Worm (Caenorhabditis elegans) whole organism, dauer: Measurements from ENCODE around the gene unc-2.

Source experiments
- unc-62 ChIP-seq: sonication (generic microtip); optimal IDR thresholded peaks from 2 replicates; lab custom pipeline; 2017; ENCODE audit warnings: missing biosample characterization, missing genetic modification reagents, missing genetic modification characterization

unc-2 gene

DNA sequence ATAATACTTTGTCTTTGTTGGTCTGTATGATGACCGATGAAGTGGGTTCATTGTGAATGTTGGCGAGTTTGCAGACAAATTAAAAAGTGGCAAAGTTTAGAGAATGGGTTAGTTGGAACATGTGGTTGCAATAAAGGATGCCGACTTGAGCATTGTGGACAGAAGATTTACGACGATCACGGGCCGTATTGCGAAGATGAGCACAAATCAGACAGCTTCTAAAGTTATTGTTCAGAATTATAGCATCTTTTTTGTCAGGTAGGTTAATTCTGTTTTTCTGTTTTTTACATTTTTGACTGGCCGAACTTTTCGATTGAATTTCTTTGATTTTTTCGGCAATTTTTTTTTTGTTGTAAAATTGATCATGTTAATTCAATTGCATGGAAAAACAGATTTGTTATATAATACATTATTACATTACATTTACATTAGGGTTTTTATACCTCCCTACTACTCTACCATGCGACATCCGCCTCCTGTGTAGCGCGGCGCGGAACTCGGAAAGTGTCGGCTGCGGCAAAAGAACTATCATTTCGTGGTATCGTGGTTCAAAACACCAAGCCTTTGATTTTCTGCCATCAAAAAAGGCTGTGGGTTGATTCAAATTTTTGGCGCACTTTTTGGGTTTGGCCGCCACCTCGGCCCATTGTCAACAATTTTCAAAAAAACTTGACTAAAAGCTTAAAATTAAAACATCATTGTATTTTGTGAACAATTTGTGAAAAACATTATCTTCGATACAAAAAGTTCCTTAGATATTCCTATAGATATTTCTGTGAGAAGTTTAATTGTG, at the start of gene unc-2:
unc-2 (minus strand) TSS at position 51 of the 793 bp plus-strand sequence.
- TF ChIP-seq unc-62 = no peak

DNA sequence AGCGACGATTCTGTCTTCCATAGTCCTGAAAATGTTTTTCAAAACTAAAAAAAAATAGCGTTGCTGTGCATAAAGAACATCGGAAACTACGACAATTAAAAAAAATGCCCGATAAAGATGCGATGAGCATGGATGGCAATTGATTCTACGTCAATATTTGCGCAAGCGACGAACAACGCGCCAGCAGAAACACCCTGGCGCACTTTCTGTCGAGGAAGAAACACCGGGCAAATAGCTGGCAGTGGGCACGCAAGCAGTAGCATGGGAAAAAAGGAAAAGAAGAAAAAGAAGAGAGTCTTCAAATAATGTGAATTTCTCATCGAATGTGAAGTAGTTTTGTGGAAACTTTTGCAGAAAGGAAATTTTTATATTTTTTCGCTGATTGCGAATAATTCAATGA, 46.3 kb upstream of the unc-2 start, which contains the start of gene C14A11.9:
C14A11.9 (minus strand) TSS at position 27 of the 400 bp plus-strand sequence.
- TF ChIP-seq unc-62 = no peak

DNA sequence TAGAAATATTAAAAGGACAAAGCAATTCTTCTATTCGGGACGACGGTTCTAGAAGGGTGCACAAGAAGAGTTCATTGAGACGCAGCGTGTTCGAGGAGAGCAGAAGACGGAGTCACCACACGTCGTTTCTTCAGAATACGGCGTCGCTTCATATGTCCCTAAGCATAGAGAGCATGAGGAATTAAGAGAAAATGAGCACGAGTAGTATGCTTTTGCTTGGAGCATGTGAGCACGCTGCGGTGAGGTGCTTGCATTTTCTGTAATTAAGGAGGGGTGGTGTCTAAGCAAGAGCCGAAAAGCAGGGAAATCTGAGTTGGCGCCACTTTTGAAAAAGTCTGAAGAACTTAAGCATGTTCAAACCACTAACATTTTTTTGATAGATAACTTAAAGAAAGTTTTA, 44.1 kb upstream of the unc-2 start, which contains the start of gene C14A11.5:
C14A11.5 (minus strand) TSS at position 139 of the 400 bp plus-strand sequence.
- no peak for TF ChIP-seq unc-62

DNA sequence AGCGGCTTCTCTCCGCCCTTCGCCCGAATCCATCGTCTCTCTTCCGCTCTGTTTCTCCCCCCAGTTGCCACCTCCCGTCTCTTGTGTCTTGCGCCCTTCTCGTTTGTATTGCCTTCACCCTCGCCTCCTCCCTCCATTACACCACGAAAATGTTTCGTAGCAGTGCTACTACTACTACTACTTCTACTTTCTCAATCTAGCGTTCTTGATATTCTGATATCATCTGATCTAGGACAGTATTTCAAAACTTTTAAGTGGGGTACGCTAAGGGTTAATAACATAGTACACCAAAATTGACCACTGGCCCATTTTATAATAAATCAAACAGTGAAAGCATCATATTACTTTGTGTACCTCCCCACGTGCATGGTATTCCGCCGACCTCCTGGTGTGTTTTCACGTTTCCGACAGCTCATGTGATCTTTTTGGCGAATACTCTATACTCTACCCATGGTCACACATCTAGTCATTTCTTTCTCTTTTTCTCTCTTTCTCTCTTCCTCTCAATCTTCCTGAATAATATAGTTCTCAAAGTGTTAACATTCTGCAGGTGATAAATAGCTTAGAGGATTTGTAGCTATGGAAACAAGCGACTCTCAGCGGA, 39.3 kb upstream of the unc-2 start, which contains the start of gene C14A11.2:
C14A11.2 (plus strand) TSS at position 551 of the 604 bp plus-strand sequence.
- no peak for TF ChIP-seq unc-62

DNA sequence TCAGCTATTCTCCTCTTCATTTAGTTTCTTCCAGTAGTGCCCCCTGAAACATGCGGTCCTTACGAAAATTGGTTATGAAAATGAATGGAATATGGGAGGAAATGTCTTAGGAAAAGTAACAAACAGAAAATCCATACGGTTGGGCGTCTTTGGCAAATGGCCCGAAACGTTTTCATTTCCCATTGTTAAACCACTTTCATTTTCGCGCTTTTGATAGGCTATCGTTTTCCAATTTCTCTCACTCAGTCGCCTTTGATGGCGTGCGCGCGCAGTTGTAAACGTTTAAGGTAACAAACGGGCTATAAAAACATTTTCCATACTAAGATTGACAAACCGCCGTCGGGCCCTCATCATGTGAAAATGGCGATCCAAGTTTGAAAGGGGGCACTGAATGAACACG, 31.7 kb upstream of the unc-2 start:
- TF ChIP-seq unc-62 = no peak

DNA sequence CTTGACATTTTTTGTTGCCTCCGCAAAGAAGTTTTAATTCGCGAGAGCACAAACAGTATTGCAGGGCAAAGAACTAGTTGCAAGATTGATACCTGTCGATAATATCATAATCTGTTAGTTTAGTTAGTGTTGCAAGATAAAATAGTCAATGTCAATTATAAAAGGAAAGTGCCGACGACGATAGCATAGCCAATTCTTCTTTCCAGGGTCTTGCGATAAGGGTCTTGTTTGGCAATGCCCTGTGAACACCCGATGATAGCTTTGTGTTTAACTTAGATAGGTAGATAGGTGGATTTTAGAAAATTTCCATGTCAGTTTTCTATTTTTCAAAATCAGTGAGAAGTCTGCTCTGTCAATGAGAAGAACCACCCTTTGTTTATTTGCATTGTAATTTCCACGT, 31.0 kb upstream of the unc-2 start:
- no peak for TF ChIP-seq unc-62

DNA sequence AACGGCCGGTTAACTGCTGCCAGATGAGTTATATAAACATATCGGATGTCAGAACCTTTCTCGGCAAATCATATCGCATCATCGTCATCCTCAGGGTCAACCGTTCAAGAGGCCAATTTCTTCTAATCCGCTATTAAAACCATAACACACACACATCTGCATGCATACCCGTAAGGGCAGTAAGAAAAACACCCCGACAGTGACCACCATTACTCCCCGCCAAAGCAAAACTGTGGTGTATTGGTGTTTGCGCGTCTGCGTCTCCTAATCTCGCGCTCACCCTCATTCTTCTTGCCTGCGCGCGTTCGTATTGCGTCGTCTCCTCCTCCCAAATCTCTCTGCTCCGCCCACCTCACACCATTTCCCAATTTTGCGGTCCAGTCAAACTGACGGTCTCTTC, 30.2 kb upstream of the unc-2 start:
- TF ChIP-seq unc-62 = no peak

DNA sequence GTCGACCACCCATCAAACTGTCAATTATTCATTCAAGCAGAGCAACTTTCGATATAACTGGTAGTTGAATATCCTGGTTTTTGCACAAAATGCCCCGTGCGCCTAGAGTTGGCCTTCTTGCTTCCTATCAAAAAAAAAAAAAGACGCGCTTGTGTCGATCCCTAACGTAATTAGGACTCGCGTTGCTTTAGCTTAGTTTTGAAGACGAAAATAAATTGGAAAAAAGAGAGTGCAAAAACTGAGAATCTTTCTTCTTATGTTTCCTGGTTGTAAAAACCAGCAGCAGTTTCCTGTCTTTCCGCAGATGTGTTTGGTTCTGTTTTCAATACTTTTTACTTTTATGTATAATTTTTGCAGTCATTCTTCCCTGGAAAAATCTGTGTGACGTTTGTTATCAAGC, 14.6 kb upstream of the unc-2 start:
- no peak for TF ChIP-seq unc-62

DNA sequence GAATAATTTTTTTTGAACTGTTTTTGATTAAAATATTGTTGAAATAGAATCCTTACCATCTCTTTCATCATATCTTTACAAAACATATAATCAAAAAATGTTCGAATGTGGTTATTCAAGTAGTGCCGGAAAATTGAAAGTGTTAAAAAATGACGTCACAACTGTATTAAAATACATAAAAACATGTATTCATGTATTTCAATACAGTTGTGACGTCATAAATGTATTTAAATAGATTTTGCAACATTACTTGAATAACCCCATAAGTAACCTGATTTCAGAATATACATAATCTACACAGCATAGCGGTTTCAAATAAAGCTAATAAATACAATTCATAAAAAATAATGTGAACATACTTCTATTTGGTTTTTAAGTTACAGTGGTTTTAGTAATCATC, 13.6 kb upstream of the unc-2 start:
- no peak for TF ChIP-seq unc-62

DNA sequence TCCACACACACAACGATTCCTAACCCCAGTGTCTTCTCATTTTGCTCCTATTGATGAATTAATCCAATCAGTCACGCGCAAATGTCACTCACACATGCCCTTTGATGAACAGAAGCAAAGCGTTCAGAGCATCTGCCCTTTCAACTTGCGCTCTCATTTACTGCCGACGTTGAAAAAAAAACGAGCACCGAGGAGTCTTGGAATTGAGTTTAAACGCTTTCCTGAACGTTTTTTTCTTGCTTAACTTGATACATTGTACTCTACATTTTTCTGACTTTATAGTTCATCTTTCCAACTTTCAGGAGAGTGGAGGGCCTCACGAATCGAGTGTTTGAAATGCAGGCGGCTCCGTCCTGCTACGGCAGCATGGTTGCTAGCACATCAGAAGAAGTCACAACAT, 8.4 kb upstream of the unc-2 start, which contains the start of gene cgef-1:
cgef-1 (plus strand) TSS at position 301 of the 400 bp plus-strand sequence.
- TF ChIP-seq unc-62 = no peak

DNA sequence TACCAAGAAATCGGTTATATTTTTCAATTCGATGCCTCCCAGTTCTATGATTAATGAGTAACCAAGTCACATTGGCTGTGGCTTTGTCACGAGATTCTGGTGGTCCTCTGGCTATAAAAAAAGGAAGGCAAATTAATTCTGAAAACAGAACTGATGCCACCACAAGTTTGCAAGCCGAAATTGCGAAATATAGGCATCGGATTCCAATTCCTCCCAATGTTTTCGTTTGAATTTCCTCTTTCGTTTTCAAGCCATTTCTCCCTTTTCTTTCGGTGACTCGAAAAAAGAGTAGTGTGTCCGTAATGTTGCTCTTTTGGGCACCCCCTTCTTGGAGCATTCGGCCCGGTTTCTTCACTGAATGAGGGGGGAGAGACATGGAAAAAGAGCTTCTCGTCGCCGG, 6.4 kb upstream of the unc-2 start, which contains the start of gene F55F1.2:
F55F1.2 (minus strand) TSS at position 376 of the 400 bp plus-strand sequence.
- TF ChIP-seq unc-62 = no peak

DNA sequence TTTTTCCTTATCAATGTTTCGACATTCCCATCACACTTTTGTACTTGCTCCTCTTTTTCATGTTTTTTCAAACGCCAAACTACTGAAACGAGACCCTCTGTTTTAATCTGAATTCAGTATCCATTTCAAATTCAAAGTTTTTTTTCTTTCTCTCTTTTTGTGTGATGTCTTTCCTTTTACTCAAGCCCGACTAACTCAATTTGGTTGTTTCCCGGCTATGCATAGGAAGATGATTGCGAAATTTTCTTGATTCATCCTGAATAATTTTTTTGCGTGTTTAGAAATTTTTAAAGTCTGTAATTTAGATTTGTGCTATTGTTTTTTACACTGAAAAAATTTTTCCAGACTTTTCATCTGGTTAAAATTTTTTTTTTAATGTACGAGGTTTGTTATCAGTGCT, 952 bp upstream of the unc-2 start:
- TF ChIP-seq unc-62 = no peak

DNA sequence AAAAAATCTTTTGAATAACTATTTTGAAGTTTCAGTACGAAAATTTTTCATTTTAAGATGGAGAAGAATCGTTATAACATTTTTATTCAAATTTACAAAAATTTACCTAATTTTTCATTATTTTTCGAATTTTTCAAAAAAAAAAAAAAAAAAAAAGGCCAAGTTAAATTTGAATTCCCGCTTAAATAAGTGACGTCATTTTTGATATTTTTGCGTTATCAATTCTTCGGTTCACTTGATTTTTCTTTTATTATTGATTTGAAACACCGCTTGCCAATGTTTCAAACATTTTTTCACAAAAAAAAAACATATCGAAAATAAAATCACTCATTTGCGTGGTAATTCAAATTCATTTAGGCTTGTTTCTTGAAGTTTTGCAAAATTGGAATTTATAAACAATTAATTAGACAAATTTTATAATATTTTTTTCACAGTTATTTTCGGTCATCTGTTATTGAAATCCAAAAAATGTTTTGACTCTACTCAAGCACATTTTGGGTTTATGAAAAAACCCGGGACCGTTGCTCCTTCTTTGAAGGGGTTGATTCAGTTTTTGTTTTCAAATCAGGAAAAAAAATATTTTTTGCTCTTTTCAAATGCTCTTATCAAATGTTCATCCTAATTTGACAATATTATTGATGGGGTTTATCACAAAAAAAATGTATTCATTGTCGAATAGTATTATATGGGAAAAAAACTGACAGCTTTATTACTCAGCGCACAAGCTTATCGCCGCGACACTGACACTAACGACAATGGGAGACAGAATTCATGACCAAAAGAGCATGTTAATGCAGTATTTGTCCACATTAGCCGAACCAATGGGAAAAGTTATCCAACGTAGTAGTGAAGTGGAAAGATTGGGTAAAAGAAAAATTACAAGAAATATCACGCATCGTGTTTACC, 9.0 kb downstream of the unc-2 start:
- no peak for TF ChIP-seq unc-62

DNA sequence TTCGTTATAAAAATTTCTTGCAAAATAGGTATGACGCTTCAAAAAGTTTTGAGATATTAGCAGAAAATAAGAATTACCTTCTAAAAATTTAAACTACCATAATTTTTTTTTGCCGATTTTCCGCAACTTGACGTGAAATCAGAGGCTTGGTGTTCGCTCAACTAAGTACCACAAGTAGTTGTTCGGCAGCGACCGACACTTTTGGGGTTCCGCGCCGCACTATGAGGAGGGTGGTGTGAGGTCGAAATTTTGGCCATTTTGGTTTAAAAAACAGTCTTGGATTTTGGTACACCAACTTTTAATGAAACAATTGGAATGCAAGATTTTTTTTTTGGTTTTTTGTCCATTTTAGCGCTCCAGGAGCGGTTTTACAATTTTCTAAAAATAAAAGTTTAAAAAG, 10.5 kb downstream of the unc-2 start:
- TF ChIP-seq unc-62 = no peak

DNA sequence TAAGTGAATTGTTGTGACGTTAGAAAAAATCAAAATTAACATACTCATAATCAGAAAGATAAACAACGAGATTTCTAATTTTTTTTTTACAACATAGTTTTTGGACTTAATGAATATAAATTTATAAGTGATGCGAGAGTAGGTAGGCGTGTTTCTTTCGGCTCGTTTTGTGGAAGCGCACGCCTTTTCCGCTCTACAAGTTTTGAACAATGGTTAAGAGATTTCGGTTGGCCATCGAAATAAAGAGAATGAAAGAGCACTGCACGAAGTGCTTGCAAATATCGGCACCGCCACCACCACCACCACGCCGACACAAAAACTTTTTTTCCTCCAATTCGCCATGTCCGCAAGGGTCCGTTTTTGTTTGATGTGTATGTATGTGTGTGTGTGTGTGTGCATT, 14.4 kb downstream of the unc-2 start:
- TF ChIP-seq unc-62 = no peak

DNA sequence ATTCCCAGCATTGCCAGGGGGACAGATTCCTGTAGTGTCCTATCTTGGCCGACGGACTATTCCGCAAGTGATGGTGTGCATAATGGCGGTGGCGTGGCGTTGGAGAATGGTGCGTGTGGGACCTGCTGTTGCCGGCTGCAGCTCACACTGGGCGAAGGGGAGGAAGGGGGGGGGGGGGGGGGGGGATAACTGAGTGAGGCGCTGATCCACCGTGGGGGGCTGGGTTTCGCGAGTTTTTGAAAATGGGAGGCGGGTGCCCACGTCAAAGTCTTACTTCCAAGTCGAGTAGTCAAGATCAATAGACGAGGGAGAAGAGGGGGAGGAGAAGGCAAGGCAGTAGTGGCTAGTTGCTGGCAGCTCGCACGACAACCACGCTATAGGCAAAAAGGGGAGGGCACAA, 31.9 kb downstream of the unc-2 start:
- no peak for TF ChIP-seq unc-62

DNA sequence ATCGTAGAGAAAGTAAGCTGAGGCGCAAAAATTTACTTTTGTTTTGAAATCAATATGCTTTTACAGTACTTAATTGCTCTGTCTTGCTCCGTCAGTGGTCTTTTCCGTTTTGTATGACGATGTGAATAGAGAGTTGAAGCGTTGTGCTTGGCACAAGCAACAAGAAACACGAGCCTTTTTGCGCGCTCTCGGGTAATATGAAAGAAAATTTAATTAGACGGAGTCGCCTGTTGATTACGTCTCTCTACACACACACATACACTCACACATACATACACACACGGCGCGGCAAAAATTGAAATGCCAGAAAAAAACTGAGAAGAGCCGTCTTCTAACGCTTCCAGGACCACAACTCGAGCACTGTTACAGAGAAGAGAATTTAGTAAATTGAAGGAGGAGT, 33.5 kb downstream of the unc-2 start:
- no peak for TF ChIP-seq unc-62
